Comparison of ENCODE assay signal across 3 fruit fly cellular contexts in genomic region chr2L:18442903-18443608, dm6.
TF ChIP-seq lines count a peak whose summit lies in the region.

Gene RpS26 (minus strand): TSS chr2L:18443277.

TF ChIP-seq in whole organism, adult, 20 proteins besides CTCF, POLR2A, EP300 and RAD21 (continued from another document):
- TF ChIP-seq kay (GFP tag; lab: Kevin White, UChicago; ENCODE audit: borderline replicate concordance), result no peak
- TF ChIP-seq CG7101 (tag; optimal IDR thresholded peaks at IDR 0.05; lab: Kevin White, UChicago), result peak; percentile 49

TF ChIP-seq in whole organism, embryonic, 481 proteins besides CTCF, POLR2A, EP300 and RAD21 (continued from another document and continues in another):
- TF ChIP-seq tll (GFP tag; optimal IDR thresholded peaks at IDR 0.05; lab: Kevin White, UChicago) (peak in 1 of 2 experiments; percentile 49), Dip2 (GFP tag; IDR thresholded peaks at IDR 0.05; lab: Robert Waterston, UW) (no peak), CG16863 (GFP tag; optimal IDR thresholded peaks at IDR 0.05; lab: Kevin White, UChicago) (peak; percentile 37), chif (GFP tag; optimal IDR thresholded peaks at IDR 0.05; lab: Kevin White, UChicago) (peak in 1 of 2 experiments; percentile 38), CG9437 (GFP tag; optimal IDR thresholded peaks at IDR 0.05; lab: Kevin White, UChicago) (peak; percentile 13), bsh (GFP tag; optimal IDR thresholded peaks at IDR 0.05; lab: Kevin White, UChicago) (peak in 1 of 2 experiments; percentile 19), D19B (GFP tag; optimal IDR thresholded peaks at IDR 0.05; lab: Kevin White, UChicago) (peak; percentile 10), CG7987 (GFP tag; optimal IDR thresholded peaks at IDR 0.05; lab: Kevin White, UChicago) (peak; percentile 51), al (GFP tag; IDR thresholded peaks at IDR 0.05; lab: Robert Waterston, UW) (peak; percentile 35; the same call in 1 of the 2 replicates), CG11398 (GFP tag; optimal IDR thresholded peaks at IDR 0.05; lab: Kevin White, UChicago) (no peak), CG31388 (GFP tag; optimal IDR thresholded peaks at IDR 0.05; lab: Kevin White, UChicago) (no peak), rib (GFP tag; IDR thresholded peaks at IDR 0.05; lab: Robert Waterston, UW) (no peak), crc (GFP tag; optimal IDR thresholded peaks at IDR 0.05; lab: Kevin White, UChicago) (no peak), nom (GFP tag; optimal IDR thresholded peaks at IDR 0.05; lab: Kevin White, UChicago) (peak; percentile 46), ems (GFP tag; optimal IDR thresholded peaks at IDR 0.05; lab: Kevin White, UChicago) (peak; percentile 63), chm (GFP tag; IDR thresholded peaks at IDR 0.05; lab: Robert Waterston, UW) (peak; percentile 70; the same call in 1 of the 2 replicates), MBD-R2 (GFP tag; IDR thresholded peaks at IDR 0.05; lab: Robert Waterston, UW) (peak; percentile 46), Hsf (GFP tag; optimal IDR thresholded peaks at IDR 0.05; lab: Kevin White, UChicago) (peak; percentile 24), CG2116 (GFP tag; optimal IDR thresholded peaks at IDR 0.05; lab: Kevin White, UChicago) (peak; percentile 50), danr (GFP tag; IDR thresholded peaks at IDR 0.05; lab: Robert Waterston, UW) (no peak), luna (GFP tag; optimal IDR thresholded peaks at IDR 0.05; lab: Kevin White, UChicago) (no peak), Hr78 (GFP tag; optimal IDR thresholded peaks at IDR 0.05; lab: Kevin White, UChicago) (no peak), zfh1 (GFP tag; IDR thresholded peaks at IDR 0.05; lab: Robert Waterston, UW) (peak; percentile 42; the same call in 2 of the 3 replicates), cato (GFP tag; optimal IDR thresholded peaks at IDR 0.05; lab: Kevin White, UChicago; ENCODE audit: borderline replicate concordance) (no peak), gce (GFP tag; IDR thresholded peaks at IDR 0.05; lab: Robert Waterston, UW) (no peak; the same call in 2 of the 3 replicates), CG32532 (GFP tag; IDR thresholded peaks at IDR 0.05; lab: Robert Waterston, UW) (peak; percentile 61; the same call in 1 of the 2 replicates), Atf3 (GFP tag; optimal IDR thresholded peaks at IDR 0.05; lab: Kevin White, UChicago) (no peak), CG7556 (GFP tag; optimal IDR thresholded peaks at IDR 0.05; lab: Kevin White, UChicago) (no peak), ap (GFP tag; IDR thresholded peaks at IDR 0.05; lab: Robert Waterston, UW) (no peak), CG7271 (tag; optimal IDR thresholded peaks at IDR 0.05; lab: Kevin White, UChicago) (no peak), pzg (GFP tag; optimal IDR thresholded peaks at IDR 0.05; lab: Kevin White, UChicago) (peak; percentile 67), unc-4 (GFP tag; IDR thresholded peaks at IDR 0.05; lab: Robert Waterston, UW; ENCODE audit: partially characterized antibody) (no peak; the same call in 1 of the 2 replicates), CG14860 (GFP tag; IDR thresholded peaks at IDR 0.05; lab: Robert Waterston, UW; ENCODE audit: partially characterized antibody) (0 out of 3 replicates have a peak, but pooled peaks have one; percentile 12), NfI (GFP tag; optimal IDR thresholded peaks at IDR 0.05; lab: Kevin White, UChicago) (peak; percentile 59), CG6689 (GFP tag; IDR thresholded peaks at IDR 0.05; lab: Robert Waterston, UW) (peak; percentile 41), CG13775 (GFP tag; optimal IDR thresholded peaks at IDR 0.05; lab: Kevin White, UChicago) (peak; percentile 71), salm (tag; optimal IDR thresholded peaks at IDR 0.05; lab: Kevin White, UChicago) (no peak), CG12155 (GFP tag; optimal IDR thresholded peaks at IDR 0.05; lab: Kevin White, UChicago) (peak; percentile 26), CG31365 (tag; optimal IDR thresholded peaks at IDR 0.05; lab: Kevin White, UChicago) (no peak), ash1 (GFP tag; optimal IDR thresholded peaks at IDR 0.05; lab: Kevin White, UChicago) (no peak), CG6765 (GFP tag; optimal IDR thresholded peaks at IDR 0.05; lab: Kevin White, UChicago) (peak; percentile 48), CG6854 (GFP tag; optimal IDR thresholded peaks at IDR 0.05; lab: Kevin White, UChicago) (peak; percentile 38), Six4 (GFP tag; optimal IDR thresholded peaks at IDR 0.05; lab: Kevin White, UChicago) (no peak), jing (GFP tag; optimal IDR thresholded peaks at IDR 0.05; lab: Kevin White, UChicago) (no peak), CG12236 (GFP tag; optimal IDR thresholded peaks at IDR 0.05; lab: Kevin White, UChicago) (no peak), CG17802 (tag; optimal IDR thresholded peaks at IDR 0.05; lab: Kevin White, UChicago) (peak; percentile 22), CG12219 (GFP tag; optimal IDR thresholded peaks at IDR 0.05; lab: Kevin White, UChicago) (no peak), CkIIα-i1 (GFP tag; IDR thresholded peaks at IDR 0.05; lab: Robert Waterston, UW) (no peak), Abd-B (GFP tag; optimal IDR thresholded peaks at IDR 0.05; lab: Kevin White, UChicago) (peak; percentile 57), gro (GFP tag; optimal IDR thresholded peaks at IDR 0.05; lab: Kevin White, UChicago) (peak; percentile 40), CG1832 (GFP tag; optimal IDR thresholded peaks at IDR 0.05; lab: Kevin White, UChicago) (no peak), CG12659 (GFP tag; optimal IDR thresholded peaks at IDR 0.05; lab: Kevin White, UChicago) (peak; percentile 76), CG14965 (GFP tag; optimal IDR thresholded peaks at IDR 0.05; lab: Kevin White, UChicago; ENCODE audit: borderline replicate concordance) (no peak), CG1233 (GFP tag; optimal IDR thresholded peaks at IDR 0.05; lab: Kevin White, UChicago) (no peak), corto (GFP tag; optimal IDR thresholded peaks at IDR 0.05; lab: Kevin White, UChicago) (no peak), Opbp (GFP tag; IDR thresholded peaks at IDR 0.05; lab: Robert Waterston, UW; ENCODE audit: partially characterized antibody) (no peak), nau (GFP tag; optimal IDR thresholded peaks at IDR 0.05; lab: Kevin White, UChicago) (no peak), NC2β (GFP tag; optimal IDR thresholded peaks at IDR 0.05; lab: Kevin White, UChicago) (peak; percentile 92), gcm2 (GFP tag; optimal IDR thresholded peaks at IDR 0.05; lab: Kevin White, UChicago) (no peak), CG9727 (GFP tag; optimal IDR thresholded peaks at IDR 0.05; lab: Kevin White, UChicago) (peak; percentile 80), CG4360 (GFP tag; IDR thresholded peaks at IDR 0.05; lab: Robert Waterston, UW) (0 out of 2 replicates have a peak, but pooled peaks have one; percentile 8), slp2 (GFP tag; optimal IDR thresholded peaks at IDR 0.05; lab: Kevin White, UChicago) (peak; percentile 34), cg (GFP tag; optimal IDR thresholded peaks at IDR 0.05; lab: Kevin White, UChicago) (no peak)

TF ChIP-seq in whole organism, prepupa, 60 proteins besides CTCF, POLR2A, EP300 and RAD21 (continued from another document):
- peak; percentile 61; the same call in 2 of the 3 replicates for TF ChIP-seq CG6163 (GFP tag; IDR thresholded peaks at IDR 0.05; lab: Robert Waterston, UW)
- peak; percentile 31 for TF ChIP-seq CG31627 (GFP tag; optimal IDR thresholded peaks at IDR 0.05; lab: Kevin White, UChicago)
